Fruit fly (Drosophila melanogaster) whole organism: Measurements from ENCODE around the gene CG15046.

ENCODE experiments used
- CG8478 ChIP-seq: fragments of >200 bp; optimal IDR thresholded peaks from 2 replicates; lab custom pipeline; 2018; ENCODE audit warnings: inconsistent platforms
- EcR ChIP-seq, 2 experiments: fragments of >200 bp; optimal IDR thresholded peaks; 2 replicates each; lab custom pipeline; 2017; ENCODE audit warnings: missing biosample characterization in 2 of 2, missing genetic modification characterization in 2 of 2, missing genetic modification reagents in 2 of 2
- psq ChIP-seq: fragments of >200 bp; optimal IDR thresholded peaks from 2 replicates; lab custom pipeline; 2017
- usp ChIP-seq: fragments of >200 bp; optimal IDR thresholded peaks from 2 replicates; lab custom pipeline; 2017; ENCODE audit warnings: missing biosample characterization, missing genetic modification characterization, mixed read lengths

The CG15046 gene

dm6 chrX:18438568-18438967 is 50.9 kb downstream of the CG15046 start, which contains the start of gene CG32551:
Gene CG32551, plus strand, starts transcription at chrX:18438868.
- TF ChIP-seq EcR (GFP tag; optimal IDR thresholded peaks at IDR 0.05; lab: Kevin White, UChicago) (no peak), CG8478 (lab: Kevin White, UChicago) (no peak), psq (no peak), usp (GFP tag; lab: Kevin White, UChicago) (no peak)
